5 worm cellular contexts compared by ENCODE assay signal in the genomic region with DNA sequence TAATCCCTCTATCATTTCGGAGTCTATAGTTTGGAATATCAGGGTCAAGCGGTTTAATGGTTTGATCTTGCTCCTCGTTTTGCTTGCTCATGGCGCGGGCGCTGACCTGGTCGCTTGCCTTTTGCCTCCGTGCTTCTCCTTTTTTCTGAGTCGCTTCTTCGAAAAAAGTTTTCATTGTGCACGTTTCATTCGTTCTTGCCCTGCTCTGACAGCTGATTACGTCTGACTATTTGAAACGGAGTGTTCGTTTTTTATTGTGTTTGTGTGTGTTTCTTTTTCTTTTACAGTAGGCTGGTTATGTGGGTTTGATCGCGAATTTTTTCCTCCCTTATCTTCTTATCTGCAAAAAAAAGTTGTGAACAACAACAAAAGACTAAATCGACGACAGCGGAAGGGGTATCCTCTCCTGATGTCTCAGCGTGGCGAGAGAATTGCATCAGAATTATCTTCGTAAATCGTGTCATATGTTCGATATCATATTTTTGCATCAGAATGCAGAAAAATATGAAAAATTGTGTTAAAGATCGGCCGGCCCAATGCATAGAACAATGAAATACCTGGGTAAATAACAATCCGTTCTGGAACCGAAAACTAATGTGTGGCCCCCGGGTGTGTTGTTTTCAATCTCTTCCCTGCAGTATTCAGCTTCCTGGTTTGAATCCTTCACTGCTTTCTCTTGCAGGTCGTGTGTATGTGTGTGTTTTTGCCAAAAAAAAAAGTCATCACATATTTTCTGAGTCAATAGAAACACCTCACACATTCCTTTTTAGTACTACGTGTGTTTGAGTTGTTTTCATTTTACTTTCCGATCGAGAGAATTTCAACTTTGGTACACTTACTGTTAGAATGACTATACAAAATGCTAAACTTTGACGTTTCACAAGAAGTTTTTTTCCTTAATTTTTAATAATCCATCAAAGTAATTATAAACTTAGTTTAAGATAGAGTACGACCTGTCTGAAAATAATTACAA.
TF ChIP-seq lines count a peak whose summit lies in the region.

A gene (minus strand): TSS at position 175 of the 973 bp plus-strand sequence.

TF ChIP-seq in whole organism, L1 larva, 84 proteins besides CTCF, POLR2A, EP300 and RAD21 (continues in another document):
- TF ChIP-seq hpl-2 (GFP tag; optimal IDR thresholded peaks at IDR 0.05; lab: Kevin White, UChicago): no peak
- no peak for TF ChIP-seq mef-2 (tag; optimal IDR thresholded peaks at IDR 0.05; lab: Kevin White, UChicago)
- no peak for TF ChIP-seq fos-1 (tag; optimal IDR thresholded peaks at IDR 0.05; lab: Kevin White, UChicago)
- TF ChIP-seq lin-14 (GFP tag; optimal IDR thresholded peaks at IDR 0.05; lab: Kevin White, UChicago): peak; percentile 33
- no peak for TF ChIP-seq tlp-1 (tag; optimal IDR thresholded peaks at IDR 0.05; lab: Kevin White, UChicago)
- no peak for TF ChIP-seq swsn-7 (tag; optimal IDR thresholded peaks at IDR 0.05; lab: Kevin White, UChicago)
- TF ChIP-seq blmp-1 (tag; optimal IDR thresholded peaks at IDR 0.05; lab: Kevin White, UChicago): peak; percentile 49
- TF ChIP-seq grh-1 (GFP tag; IDR thresholded peaks at IDR 0.05; lab: Robert Waterston, UW): no peak
- TF ChIP-seq snu-23 (GFP tag; optimal IDR thresholded peaks at IDR 0.05; lab: Kevin White, UChicago): peak; percentile 8
- TF ChIP-seq irx-1 (tag; optimal IDR thresholded peaks at IDR 0.05; lab: Kevin White, UChicago): no peak
- TF ChIP-seq lin-15B (tag; optimal IDR thresholded peaks at IDR 0.05; lab: Kevin White, UChicago): no peak
- no peak for TF ChIP-seq egl-27 (tag; optimal IDR thresholded peaks at IDR 0.05; lab: Kevin White, UChicago)
- TF ChIP-seq nhr-84 (tag; optimal IDR thresholded peaks at IDR 0.05; lab: Kevin White, UChicago): no peak
- peak; percentile 42 for TF ChIP-seq rnt-1 (tag; optimal IDR thresholded peaks at IDR 0.05; lab: Kevin White, UChicago)
- no peak for TF ChIP-seq nhr-76 (tag; optimal IDR thresholded peaks at IDR 0.05; lab: Kevin White, UChicago)
- no peak for TF ChIP-seq ceh-88 (GFP tag; IDR thresholded peaks at IDR 0.05; lab: Robert Waterston, UW)

TF ChIP-seq in whole organism, L2 larva, 48 proteins besides CTCF, POLR2A, EP300 and RAD21:
- TF ChIP-seq C34F6.9 (tag; optimal IDR thresholded peaks at IDR 0.05; lab: Kevin White, UChicago) (peak; percentile 31), F13H6.1 (tag; optimal IDR thresholded peaks at IDR 0.05; lab: Kevin White, UChicago) (peak; percentile 0), gmeb-1 (tag; optimal IDR thresholded peaks at IDR 0.05; lab: Kevin White, UChicago) (no peak), crh-2 (tag; optimal IDR thresholded peaks at IDR 0.05; lab: Kevin White, UChicago) (peak; percentile 29), ama-1 (optimal IDR thresholded peaks at IDR 0.05; lab: Kevin White, UChicago) (peak; percentile 39), mdl-1 (tag; optimal IDR thresholded peaks at IDR 0.05; lab: Kevin White, UChicago) (peak in 1 of 2 experiments; percentile 11), nhr-129 (tag; optimal IDR thresholded peaks at IDR 0.05; lab: Kevin White, UChicago) (peak; percentile 80), sma-9 (GFP tag; optimal IDR thresholded peaks at IDR 0.05; lab: Kevin White, UChicago) (peak; percentile 53), sma-9 (tag; optimal IDR thresholded peaks at IDR 0.05; lab: Kevin White, UChicago) (no peak), mbf-1 (tag; optimal IDR thresholded peaks at IDR 0.05; lab: Kevin White, UChicago) (no peak), fos-1 (tag; optimal IDR thresholded peaks at IDR 0.05; lab: Kevin White, UChicago) (peak; percentile 16)

TF ChIP-seq in whole organism, L3 larva, 47 proteins besides CTCF, POLR2A, EP300 and RAD21:
- TF ChIP-seq elt-2 (tag; optimal IDR thresholded peaks at IDR 0.05; lab: Kevin White, UChicago) (peak; percentile 33), pha-4 (tag; optimal IDR thresholded peaks at IDR 0.05; lab: Kevin White, UChicago) (peak; percentile 58), nhr-11 (tag; optimal IDR thresholded peaks at IDR 0.05; lab: Kevin White, UChicago) (peak; percentile 43), aly-2 (tag; optimal IDR thresholded peaks at IDR 0.05; lab: Kevin White, UChicago) (no peak), nhr-237 (tag; optimal IDR thresholded peaks at IDR 0.05; lab: Kevin White, UChicago) (no peak), elt-3 (tag; optimal IDR thresholded peaks at IDR 0.05; lab: Kevin White, UChicago) (peak in 1 of 3 experiments; percentile 11), mdl-1 (tag; optimal IDR thresholded peaks at IDR 0.05; lab: Kevin White, UChicago) (no peak), ztf-4 (tag; optimal IDR thresholded peaks at IDR 0.05; lab: Kevin White, UChicago) (peak; percentile 73), ama-1 (optimal IDR thresholded peaks at IDR 0.05; lab: Kevin White, UChicago) (peak; percentile 65), fkh-10 (GFP tag; optimal IDR thresholded peaks at IDR 0.05; lab: Kevin White, UChicago) (no peak), nfya-1 (tag; optimal IDR thresholded peaks at IDR 0.05; lab: Kevin White, UChicago; ENCODE audit: insufficient read depth) (peak; percentile 45)

TF ChIP-seq in whole organism, L4 larva, 104 proteins besides CTCF, POLR2A, EP300 and RAD21 (continues in another document):
- TF ChIP-seq hlh-11 (tag; optimal IDR thresholded peaks at IDR 0.05; lab: Kevin White, UChicago) (peak; percentile 34), pha-4 (GFP tag; IDR thresholded peaks at IDR 0.05; lab: Robert Waterston, UW) (peak; percentile 40; the same call in 1 of the 2 replicates), pha-4 (tag; optimal IDR thresholded peaks at IDR 0.05; lab: Kevin White, UChicago) (no peak), mdl-1 (tag; optimal IDR thresholded peaks at IDR 0.05; lab: Kevin White, UChicago) (peak in 1 of 2 experiments; percentile 60), jun-1 (tag; optimal IDR thresholded peaks at IDR 0.05; lab: Kevin White, UChicago) (no peak), nhr-41 (GFP tag; IDR thresholded peaks at IDR 0.05; lab: Robert Waterston, UW) (no peak), T26A8.4 (GFP tag; IDR thresholded peaks at IDR 0.05; lab: Robert Waterston, UW) (0 out of 2 replicates have a peak, but pooled peaks have one; percentile 29), dmd-6 (GFP tag; IDR thresholded peaks at IDR 0.05; lab: Robert Waterston, UW) (peak; percentile 35; the same call in 1 of the 2 replicates), pqm-1 (tag; optimal IDR thresholded peaks at IDR 0.05; lab: Kevin White, UChicago) (no peak), hlh-30 (tag; optimal IDR thresholded peaks at IDR 0.05; lab: Kevin White, UChicago; ENCODE audit: insufficient read depth) (peak; percentile 36), Y105C5A.15 (GFP tag; IDR thresholded peaks at IDR 0.05; lab: Robert Waterston, UW) (no peak), set-16 (GFP tag; IDR thresholded peaks at IDR 0.05; lab: Robert Waterston, UW) (0 out of 2 replicates have a peak, but pooled peaks have one; percentile 15), dpl-1 (GFP tag; optimal IDR thresholded peaks at IDR 0.05; lab: Kevin White, UChicago) (no peak), daf-16 (GFP tag; optimal IDR thresholded peaks at IDR 0.05; lab: Kevin White, UChicago) (no peak), daf-16 (tag; optimal IDR thresholded peaks at IDR 0.05; lab: Kevin White, UChicago) (peak; percentile 29), unc-62 (GFP tag; optimal IDR thresholded peaks at IDR 0.05 in 1 of 2; lab: Kevin White, UChicago) (peak in 1 of 2 experiments; percentile 86), unc-62 (tag; optimal IDR thresholded peaks at IDR 0.05; lab: Kevin White, UChicago) (no peak), skn-1 (tag; optimal IDR thresholded peaks at IDR 0.05; lab: Kevin White, UChicago) (no peak), sdz-12 (GFP tag; optimal IDR thresholded peaks at IDR 0.05; lab: Kevin White, UChicago) (no peak), ceh-20 (GFP tag; IDR thresholded peaks at IDR 0.05; lab: Robert Waterston, UW) (no peak), tag-97 (GFP tag; IDR thresholded peaks at IDR 0.05; lab: Robert Waterston, UW) (no peak), php-3 (GFP tag; IDR thresholded peaks at IDR 0.05; lab: Robert Waterston, UW) (no peak), ceh-82 (tag; optimal IDR thresholded peaks at IDR 0.05; lab: Kevin White, UChicago) (no peak)

TF ChIP-seq in whole organism, young adult, 124 proteins besides CTCF, POLR2A, EP300 and RAD21:
- TF ChIP-seq nhr-179 (tag; optimal IDR thresholded peaks at IDR 0.05; lab: Kevin White, UChicago) (no peak), nhr-80 (tag; optimal IDR thresholded peaks at IDR 0.05; lab: Kevin White, UChicago) (peak; percentile 36), efl-1 (GFP tag; optimal IDR thresholded peaks at IDR 0.05; lab: Kevin White, UChicago) (no peak), zfh-2 (GFP tag; conservative IDR thresholded peaks at IDR 0.05; lab: Robert Waterston, UW) (peak; percentile 56; the same call in 1 of the 2 replicates), K12H6.12 (tag; optimal IDR thresholded peaks at IDR 0.05; lab: Kevin White, UChicago) (no peak), die-1 (tag; optimal IDR thresholded peaks at IDR 0.05; lab: Kevin White, UChicago) (peak; percentile 18), ztf-25 (GFP tag; IDR thresholded peaks at IDR 0.05; lab: Robert Waterston, UW) (no peak), ceh-40 (GFP tag; IDR thresholded peaks at IDR 0.05; lab: Robert Waterston, UW) (0 out of 2 replicates have a peak, but pooled peaks have one; percentile 7), cebp-1 (GFP tag; IDR thresholded peaks at IDR 0.05; lab: Robert Waterston, UW) (no peak), cebp-1 (tag; optimal IDR thresholded peaks at IDR 0.05; lab: Kevin White, UChicago) (peak; percentile 20), nfyb-1 (GFP tag; IDR thresholded peaks at IDR 0.05; lab: Robert Waterston, UW) (0 out of 2 replicates have a peak, but pooled peaks have one; percentile 44)
TF ChIP-seq in whole organism, young adult: peak in this region for 6.
